Worm (Caenorhabditis elegans): ENCODE measurements around the gene Y60A9.3.
A peak's percentile ranks its signal among the peaks of the same experiment; 100 is the strongest.

Gene Y60A9.3

DNA sequence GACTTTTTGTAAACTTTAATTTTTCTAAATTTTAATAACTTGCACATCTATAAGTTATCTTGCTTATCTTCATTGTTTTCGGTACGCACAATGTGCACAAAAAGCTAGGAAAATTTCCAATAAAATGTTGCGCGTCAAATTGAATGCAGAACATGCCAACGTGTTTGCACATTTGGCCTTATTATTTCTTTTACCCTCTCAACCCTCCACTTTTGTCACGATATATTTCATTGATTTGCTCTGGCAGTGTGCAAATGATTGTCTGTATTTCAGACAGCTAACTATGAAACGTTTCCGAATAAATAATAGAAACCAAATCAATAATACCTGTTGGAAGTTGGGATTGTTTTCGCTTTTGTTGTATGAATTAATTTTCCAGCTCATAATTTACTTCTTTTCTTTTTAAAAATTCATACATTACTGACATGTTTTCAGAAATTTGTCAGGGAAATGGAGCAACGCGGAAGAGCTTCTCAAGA, 33.3 kb upstream of the Y60A9.3 start, which contains the start of gene wdr-5.2:
TSS of gene wdr-5.2 (plus strand) at position 429 of the 479 bp plus-strand sequence.
- TF ChIP-seq pag-3 (tag; optimal IDR thresholded peaks at IDR 0.05; ENCODE audit: borderline replicate concordance, insufficient read depth) (no peak), F16B12.6 (tag; optimal IDR thresholded peaks at IDR 0.05) (peak; percentile 77), lin-35 (GFP tag; optimal IDR thresholded peaks at IDR 0.05) (peak; percentile 2 to 30), swsn-7 (tag; optimal IDR thresholded peaks at IDR 0.05) (no peak), lin-39 (tag; optimal IDR thresholded peaks at IDR 0.05) (no peak), nhr-20 (tag; optimal IDR thresholded peaks at IDR 0.05) (peak; percentile 5), fos-1 (tag; optimal IDR thresholded peaks at IDR 0.05) (peak; percentile 31), rnt-1 (tag; optimal IDR thresholded peaks at IDR 0.05) (peak; percentile 26), C34B4.2 (tag; optimal IDR thresholded peaks at IDR 0.05) (no peak), zip-4 (GFP tag; optimal IDR thresholded peaks at IDR 0.05) (no peak), lsy-2 (tag; optimal IDR thresholded peaks at IDR 0.05) (peak in 1 of 2 experiments; percentile 49), efl-1 (optimal IDR thresholded peaks at IDR 0.05) (peak; percentile 3 to 20), efl-1 (GFP tag; optimal IDR thresholded peaks at IDR 0.05 in 1 of 2) (no peak), nhr-19 (GFP tag; conservative IDR thresholded peaks at IDR 0.05) (no peak), ama-1 (optimal IDR thresholded peaks at IDR 0.05) (no peak), unc-30 (tag; optimal IDR thresholded peaks at IDR 0.05) (no peak), aha-1 (tag; optimal IDR thresholded peaks at IDR 0.05) (no peak), nhr-90 (tag; optimal IDR thresholded peaks at IDR 0.05; ENCODE audit: poor library complexity) (no peak), lin-15B (tag; optimal IDR thresholded peaks at IDR 0.05) (no peak), fkh-10 (GFP tag; optimal IDR thresholded peaks at IDR 0.05) (no peak), irx-1 (tag; optimal IDR thresholded peaks at IDR 0.05) (no peak)

ce11 chrX:14355034-14355433, 28.0 kb upstream of the Y60A9.3 start:
- no peak for TF ChIP-seq ceh-88 (GFP tag; IDR thresholded peaks at IDR 0.05)
- no peak for TF ChIP-seq rnt-1 (tag; optimal IDR thresholded peaks at IDR 0.05)
- no peak for TF ChIP-seq snu-23 (GFP tag; optimal IDR thresholded peaks at IDR 0.05)
- no peak for TF ChIP-seq lin-39 (tag; optimal IDR thresholded peaks at IDR 0.05)

- TF ChIP-seq lsy-2 (tag; optimal IDR thresholded peaks at IDR 0.05), result peak; percentile 9 to 15
- TF ChIP-seq mef-2 (tag; optimal IDR thresholded peaks at IDR 0.05), result no peak
- TF ChIP-seq ceh-63 (GFP tag; optimal IDR thresholded peaks at IDR 0.05), result no peak
- TF ChIP-seq nhr-237 (tag; optimal IDR thresholded peaks at IDR 0.05), result no peak
- TF ChIP-seq ceh-82 (tag; optimal IDR thresholded peaks at IDR 0.05), result no peak
- no peak for TF ChIP-seq rnt-1 (tag; optimal IDR thresholded peaks at IDR 0.05)
- peak; percentile 47 for TF ChIP-seq ceh-8 (GFP tag; optimal IDR thresholded peaks at IDR 0.05)
- TF ChIP-seq zag-1 (tag; optimal IDR thresholded peaks at IDR 0.05), result no peak
- no peak for TF ChIP-seq fos-1 (tag; optimal IDR thresholded peaks at IDR 0.05)
- TF ChIP-seq nhr-20 (tag; optimal IDR thresholded peaks at IDR 0.05), result no peak
- no peak for TF ChIP-seq nhr-19 (GFP tag; conservative IDR thresholded peaks at IDR 0.05)
- TF ChIP-seq nhr-11 (tag; optimal IDR thresholded peaks at IDR 0.05), result no peak
- no peak for TF ChIP-seq aha-1 (tag; optimal IDR thresholded peaks at IDR 0.05)
- no peak for TF ChIP-seq C16A3.4 (tag; optimal IDR thresholded peaks at IDR 0.05)
- no peak for TF ChIP-seq pqm-1 (tag; optimal IDR thresholded peaks at IDR 0.05)
- TF ChIP-seq lin-14 (GFP tag; optimal IDR thresholded peaks at IDR 0.05), result peak; percentile 91
- TF ChIP-seq F16B12.6 (tag; optimal IDR thresholded peaks at IDR 0.05), result no peak
- peak; percentile 98 for TF ChIP-seq fkh-10 (GFP tag; optimal IDR thresholded peaks at IDR 0.05)
- TF ChIP-seq ztf-4 (tag; optimal IDR thresholded peaks at IDR 0.05), result no peak
- no peak for TF ChIP-seq unc-30 (tag; optimal IDR thresholded peaks at IDR 0.05)
- peak; percentile 28 for TF ChIP-seq swsn-7 (tag; optimal IDR thresholded peaks at IDR 0.05)
- TF ChIP-seq sox-4 (tag; optimal IDR thresholded peaks at IDR 0.05), result no peak
- no peak for TF ChIP-seq isw-1 (GFP tag; IDR thresholded peaks at IDR 0.05)
- TF ChIP-seq fkh-8 (tag; optimal IDR thresholded peaks at IDR 0.05), result no peak
- no peak for TF ChIP-seq nhr-90 (tag; optimal IDR thresholded peaks at IDR 0.05; ENCODE audit: poor library complexity)
- TF ChIP-seq hlh-4 (tag; optimal IDR thresholded peaks at IDR 0.05), result no peak
- TF ChIP-seq ceh-90 (tag; optimal IDR thresholded peaks at IDR 0.05), result no peak
- peak; percentile 98 for TF ChIP-seq ces-1 (GFP tag; optimal IDR thresholded peaks at IDR 0.05)
- peak; percentile 50 for TF ChIP-seq nhr-47 (tag; optimal IDR thresholded peaks at IDR 0.05)
- no peak for TF ChIP-seq tbx-2 (tag; optimal IDR thresholded peaks at IDR 0.05)
- no peak for TF ChIP-seq tlp-1 (tag; optimal IDR thresholded peaks at IDR 0.05)
- peak; percentile 60 for TF ChIP-seq nhr-71 (tag; optimal IDR thresholded peaks at IDR 0.05)
- TF ChIP-seq mdl-1 (tag; optimal IDR thresholded peaks at IDR 0.05), result no peak
- TF ChIP-seq nhr-85 (tag), result no peak
These were observed 26.3 kb upstream of the Y60A9.3 start for ce11 chrX:14356683-14357287.
